Fruit fly (Drosophila melanogaster) ovary, adult (tissue): Measurements from ENCODE around the gene MP1.
A peak's percentile ranks its signal among the peaks of the same experiment; 100 is the strongest.

ENCODE experiments used
- CG17801 ChIP-seq: fragments of 200-800 bp; optimal IDR thresholded peaks from 2 replicates; lab custom pipeline; 2019; ENCODE audit warnings: missing biosample characterization, mild to moderate bottlenecking, missing genetic modification characterization, moderate library complexity; ENCODE audit not compliant: partially characterized antibody

Gene MP1

DNA sequence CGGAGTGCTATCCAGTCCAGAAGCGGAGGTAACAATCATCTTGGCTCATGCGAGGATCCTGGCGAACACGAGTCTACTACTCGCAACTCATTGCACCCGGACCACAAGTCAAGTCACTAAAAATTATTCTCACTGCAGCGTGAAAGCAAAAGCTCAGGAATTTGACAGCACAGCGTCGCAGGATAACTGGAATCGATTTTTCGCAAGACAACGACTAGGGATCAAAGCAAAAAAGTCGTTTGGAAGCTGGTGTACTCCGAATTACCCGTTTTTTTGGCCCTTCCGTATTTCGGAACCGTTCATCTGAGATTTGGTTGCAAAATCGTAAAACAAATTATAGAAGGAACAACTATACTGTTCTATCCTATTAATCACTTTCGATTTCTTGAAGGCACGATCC is 10.9 kb downstream of the MP1 start:
- TF ChIP-seq CG17801 (GFP tag; lab: Kevin White, UChicago): no peak

DNA sequence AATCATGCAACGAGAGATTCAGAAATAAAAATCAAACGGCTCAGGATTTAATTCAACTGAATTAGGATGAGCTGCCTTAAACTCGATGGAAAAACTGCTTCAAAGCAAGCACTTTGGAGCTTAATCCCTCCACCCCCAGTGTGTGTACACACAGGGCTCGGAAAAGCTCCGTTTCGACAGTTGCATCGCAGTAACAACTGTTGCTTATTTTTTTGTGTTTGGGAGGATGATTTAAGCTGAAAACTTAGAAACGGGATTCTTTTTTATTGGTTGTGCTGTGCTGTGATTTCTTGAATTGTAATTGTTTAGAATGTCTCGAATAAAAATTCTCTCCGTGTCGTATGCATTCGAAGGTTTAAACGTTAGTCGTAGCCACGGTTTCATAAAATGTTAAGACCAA is 11.3 kb downstream of the MP1 start, which contains the start of gene Syt14:
Syt14 (minus strand) TSS at position 71 of the 400 bp plus-strand sequence.
- TF ChIP-seq CG17801 (GFP tag; lab: Kevin White, UChicago): no peak

DNA sequence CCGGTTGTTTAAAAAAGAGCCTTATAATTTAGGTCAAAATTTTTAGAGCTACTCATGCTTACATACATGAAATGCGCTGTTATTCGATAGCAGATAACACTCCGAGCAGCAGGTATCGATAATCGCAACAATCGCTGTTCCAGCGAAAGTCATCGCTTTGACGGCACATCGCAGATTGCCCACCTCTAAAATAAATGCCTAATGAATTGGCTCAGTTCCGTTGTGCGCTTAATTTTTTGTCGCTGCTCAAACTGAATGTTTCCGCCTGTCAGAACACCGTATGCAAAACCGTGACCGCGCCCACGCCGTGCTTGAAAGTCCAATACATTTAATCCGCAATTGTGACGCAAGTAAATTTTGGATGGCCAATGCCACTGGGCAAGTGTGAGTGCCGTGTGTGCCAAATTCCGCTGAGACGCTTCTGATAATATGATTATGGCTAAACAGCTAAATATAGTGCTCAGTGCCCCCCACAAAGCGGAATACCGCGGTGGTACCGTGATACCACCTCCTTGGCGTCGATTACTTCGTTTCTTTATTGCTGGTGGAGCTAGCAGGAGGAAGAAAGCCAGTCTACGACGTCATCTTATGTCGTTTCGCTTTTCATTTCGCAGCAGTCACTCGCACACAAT is 11.9 kb downstream of the MP1 start, which contains the start of gene CG9795:
CG9795 (plus strand) TSS at position 177 of the 632 bp plus-strand sequence.
- peak; percentile 51 for TF ChIP-seq CG17801 (GFP tag; lab: Kevin White, UChicago)

DNA sequence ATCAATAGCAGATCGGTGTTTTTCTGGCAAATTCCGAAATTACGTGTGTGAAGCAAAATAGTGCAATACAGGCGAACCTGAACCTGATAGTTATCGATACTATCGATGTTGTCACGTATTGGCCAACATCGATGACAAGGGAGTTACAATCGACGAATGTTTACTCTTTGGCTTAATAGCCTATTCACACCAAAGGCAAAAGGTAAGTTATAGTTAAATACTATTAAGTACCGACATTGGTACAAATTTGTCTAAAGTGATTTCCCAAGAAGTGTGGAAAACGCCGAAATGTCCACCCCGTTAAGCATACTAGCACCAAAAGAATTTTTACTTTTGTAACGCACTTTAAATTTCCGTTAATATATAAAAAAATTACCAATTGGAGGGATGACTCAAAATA is 26.3 kb downstream of the MP1 start, which contains the start of gene CG9776:
CG9776 (minus strand) TSS at position 108 of the 400 bp plus-strand sequence.
- peak; percentile 24 for TF ChIP-seq CG17801 (GFP tag; lab: Kevin White, UChicago)

DNA sequence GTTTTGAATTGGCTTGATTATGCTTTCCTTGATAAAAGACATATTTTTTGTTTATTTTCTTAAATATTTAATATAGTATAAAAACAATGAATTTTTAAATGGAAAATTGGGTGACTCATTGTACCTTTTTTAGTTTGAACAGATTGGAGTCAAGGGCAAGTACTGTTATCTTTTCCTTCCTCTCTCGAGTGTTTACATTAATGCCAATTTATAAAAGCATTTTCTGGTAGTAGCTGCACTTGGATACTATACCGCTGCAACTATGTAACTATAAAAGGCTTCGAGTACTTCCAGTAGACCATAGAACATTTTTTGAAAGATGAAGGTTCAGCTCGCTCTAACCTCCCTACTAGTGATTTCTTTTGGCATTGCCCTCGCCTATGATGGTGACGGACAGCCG is 27.1 kb downstream of the MP1 start, which contains the start of gene CG14645:
CG14645 (plus strand) TSS at position 301 of the 400 bp plus-strand sequence.
- TF ChIP-seq CG17801 (GFP tag; lab: Kevin White, UChicago): no peak

DNA sequence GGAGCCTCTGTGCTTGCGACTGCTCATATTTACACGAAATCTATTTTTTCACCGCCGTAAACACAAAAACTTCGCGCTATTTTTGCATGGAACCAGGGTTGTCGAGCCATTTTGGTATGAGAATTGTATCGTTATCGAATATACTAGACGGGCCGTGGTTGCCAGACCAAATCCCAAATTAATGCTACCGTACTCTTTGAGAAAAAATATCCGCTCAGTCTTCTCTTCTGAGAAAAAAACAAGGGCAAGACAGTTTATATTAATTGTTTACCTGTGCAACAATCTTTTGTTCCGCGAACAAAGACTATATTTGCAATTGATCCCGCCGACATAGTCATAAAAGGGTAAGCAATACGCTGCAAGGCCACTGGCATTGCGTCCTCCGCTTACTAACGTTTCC is 29.9 kb downstream of the MP1 start, which contains the start of the genes Skp2 and CG1103:
Skp2 (minus strand) TSS at position 95 of the 400 bp plus-strand sequence.
CG1103 (plus strand) TSS at position 176 of the 400 bp plus-strand sequence.
- TF ChIP-seq CG17801 (GFP tag; lab: Kevin White, UChicago): peak; percentile 19

DNA sequence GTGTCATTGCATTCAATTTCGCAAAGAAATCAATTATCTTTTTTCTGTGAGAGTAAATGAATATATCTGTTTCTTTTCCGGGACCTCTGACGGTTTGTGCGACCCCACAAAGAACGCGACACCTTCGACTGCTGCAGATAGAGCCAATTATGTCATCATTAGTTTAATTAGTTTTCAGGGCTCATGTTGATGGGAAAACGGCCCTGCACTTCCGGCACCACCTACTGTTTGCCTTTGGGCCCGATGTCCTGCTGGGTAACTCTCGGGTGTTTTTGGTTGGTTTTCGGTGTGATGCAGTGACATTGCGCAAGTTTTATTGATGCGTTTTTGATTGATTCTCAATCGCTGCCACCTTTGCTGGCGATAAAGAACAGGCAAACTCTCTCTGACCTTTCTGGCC is 32.5 kb downstream of the MP1 start:
- no peak for TF ChIP-seq CG17801 (GFP tag; lab: Kevin White, UChicago)

DNA sequence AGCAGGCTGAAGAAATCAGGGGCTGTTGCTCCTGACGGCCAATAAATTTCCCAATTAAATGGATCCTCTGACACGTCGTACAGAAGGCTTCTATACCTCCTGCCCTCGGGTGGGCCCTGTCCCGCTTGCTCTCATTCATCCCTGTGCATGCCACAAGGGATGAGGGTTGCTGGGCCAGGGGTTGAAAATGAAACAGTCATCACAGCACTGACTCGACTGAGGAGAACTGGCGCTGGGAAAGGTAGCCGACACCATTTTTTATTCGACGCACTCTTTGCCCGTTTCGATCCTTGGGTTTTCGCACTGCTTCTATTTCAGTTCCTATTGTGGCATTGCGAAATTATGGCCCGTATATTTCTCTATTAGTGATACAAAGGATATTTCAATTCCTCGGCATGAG is 33.5 kb downstream of the MP1 start:
- TF ChIP-seq CG17801 (GFP tag; lab: Kevin White, UChicago): no peak

DNA sequence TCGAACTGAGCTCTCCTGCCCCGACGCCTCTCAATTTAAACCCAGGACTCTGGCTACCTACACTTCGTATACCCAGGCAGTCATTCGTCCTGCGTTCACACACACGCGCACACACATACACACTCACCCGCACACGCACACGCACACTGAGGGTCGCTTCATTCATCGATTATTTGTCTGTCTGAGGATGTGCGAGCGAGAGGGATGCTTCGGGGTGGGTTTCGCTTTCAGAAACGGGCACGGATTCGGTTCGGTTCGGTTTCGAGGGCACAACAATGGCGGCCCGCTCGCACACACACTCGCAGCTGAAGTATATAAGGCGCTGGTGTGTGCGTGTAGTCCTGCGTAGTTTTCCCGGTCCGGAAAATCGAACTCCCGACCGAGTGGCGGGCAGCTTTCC is 38.9 kb downstream of the MP1 start, which contains the start of gene hkb:
hkb (minus strand) TSS at position 11 of the 400 bp plus-strand sequence.
- TF ChIP-seq CG17801 (GFP tag; lab: Kevin White, UChicago): no peak

DNA sequence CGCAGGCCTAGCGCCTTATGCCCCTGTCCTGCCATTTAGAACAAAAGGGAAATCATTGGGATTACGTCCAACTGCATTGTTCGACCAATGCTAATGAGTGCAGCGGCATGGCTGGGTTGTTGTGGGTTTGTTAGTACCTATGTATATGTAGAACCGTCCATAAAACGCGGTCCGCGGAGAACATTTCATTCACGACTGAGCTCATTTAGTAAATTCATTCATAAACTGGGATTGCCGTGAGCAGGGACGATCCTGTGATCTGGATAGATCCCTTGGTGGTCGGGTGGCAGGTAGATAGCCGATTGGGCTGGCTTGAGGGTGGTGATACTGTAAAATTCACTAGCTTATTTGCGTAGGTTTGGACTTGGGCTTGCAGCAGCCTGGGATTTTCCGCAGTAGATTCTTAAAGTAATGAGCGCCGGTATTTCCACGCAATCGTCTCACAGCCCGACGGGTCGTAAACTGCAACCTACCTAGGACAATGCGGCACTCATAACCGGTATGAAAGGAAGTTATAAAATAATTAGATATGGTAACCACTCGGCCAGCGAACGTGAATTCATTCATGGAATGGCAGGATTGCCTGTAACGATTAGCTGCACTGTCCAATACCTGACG is 40.6 kb downstream of the MP1 start:
- no peak for TF ChIP-seq CG17801 (GFP tag; lab: Kevin White, UChicago)

DNA sequence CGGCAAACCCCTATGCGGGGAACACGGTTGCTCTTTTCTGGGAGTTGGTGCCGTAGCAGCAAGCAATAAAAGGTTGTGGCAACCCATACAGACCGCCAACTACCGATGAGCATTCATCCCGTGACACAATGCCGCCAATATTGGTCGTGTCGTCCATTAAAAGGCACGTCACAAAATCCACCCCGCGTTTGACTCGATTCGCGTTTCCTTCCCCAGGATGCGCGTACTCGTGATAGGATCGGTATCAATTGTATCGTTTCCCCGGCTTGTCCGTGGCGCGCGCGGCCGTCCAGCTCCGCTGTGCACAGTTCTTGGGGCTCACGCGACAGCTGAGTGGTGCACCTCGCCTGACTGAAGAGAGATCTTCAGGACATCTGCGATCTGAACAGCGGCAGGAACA is 42.5 kb downstream of the MP1 start:
- no peak for TF ChIP-seq CG17801 (GFP tag; lab: Kevin White, UChicago)

DNA sequence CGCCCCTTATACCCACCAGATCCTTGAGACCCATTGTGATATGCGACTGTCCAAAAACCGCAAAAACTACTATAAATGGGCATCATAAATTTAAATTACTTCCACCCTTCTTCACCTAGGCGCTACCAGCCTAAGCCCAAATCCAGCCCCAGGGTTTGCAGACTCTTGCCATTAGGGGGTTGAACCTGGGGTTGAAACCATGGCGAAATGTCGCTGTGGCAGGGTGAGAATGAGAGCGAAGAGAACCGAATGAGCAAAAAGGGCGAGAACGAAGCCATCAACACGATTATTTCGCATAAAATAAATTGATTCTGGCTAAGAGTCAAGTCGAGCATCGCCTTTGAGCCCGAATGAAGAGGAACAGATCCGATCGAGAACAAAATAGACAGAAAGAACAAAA is 45.9 kb downstream of the MP1 start:
- no peak for TF ChIP-seq CG17801 (GFP tag; lab: Kevin White, UChicago)
